Worm (Caenorhabditis elegans) whole organism, mixed stage, embryonic: ENCODE measurements around the gene ced-6.

Experiments used
- M03D4.4 ChIP-seq: sonication (generic microtip); optimal IDR thresholded peaks from 2 replicates; lab custom pipeline; 2017; ENCODE audit warnings: mild to moderate bottlenecking, missing genetic modification characterization, missing compliant biosample characterization
- blmp-1 ChIP-seq: fragments of 150-350 bp; optimal IDR thresholded peaks from 2 replicates; lab custom pipeline; 2014; ENCODE audit warnings: missing biosample characterization, missing genetic modification characterization
- ceh-39 ChIP-seq: fragments of 150-350 bp; optimal IDR thresholded peaks from 2 replicates; lab custom pipeline; 2014; ENCODE audit warnings: missing biosample characterization, missing genetic modification characterization
- ceh-43 ChIP-seq: fragments of 200-800 bp; sonication (Bioruptor generic); optimal IDR thresholded peaks from 2 replicates; lab custom pipeline; 2018; ENCODE audit warnings: mild to moderate bottlenecking, missing genetic modification characterization, moderate library complexity, missing compliant biosample characterization
- ceh-83 ChIP-seq: fragments of 200-800 bp; sonication (Bioruptor generic); optimal IDR thresholded peaks from 2 replicates; lab custom pipeline; 2018; ENCODE audit warnings: mild to moderate bottlenecking, missing genetic modification characterization, missing compliant biosample characterization
- ces-1 ChIP-seq: fragments of 150-350 bp; optimal IDR thresholded peaks from 2 replicates; lab custom pipeline; 2014; ENCODE audit warnings: missing biosample characterization, missing genetic modification reagents, missing genetic modification characterization
- cnd-1 ChIP-seq: fragments of 200-800 bp; sonication (Bioruptor generic); optimal IDR thresholded peaks from 2 replicates; lab custom pipeline; 2018; ENCODE audit warnings: mild to moderate bottlenecking, missing genetic modification characterization, missing compliant biosample characterization
- drap-1 ChIP-seq: fragments of 200-800 bp; sonication (Bioruptor generic); optimal IDR thresholded peaks from 3 replicates; lab custom pipeline; 2018; ENCODE audit warnings: mild to moderate bottlenecking, missing genetic modification characterization, missing compliant biosample characterization
- elt-1 ChIP-seq: sonication (generic microtip); optimal IDR thresholded peaks from 2 replicates; lab custom pipeline; 2017; ENCODE audit warnings: missing genetic modification characterization, mild to moderate bottlenecking, missing compliant biosample characterization, antibody characterized with exemption, moderate library complexity, borderline replicate concordance; ENCODE audit not compliant: insufficient read depth
- elt-3 ChIP-seq: fragments of 150-350 bp; optimal IDR thresholded peaks from 2 replicates; lab custom pipeline; 2014; ENCODE audit warnings: missing biosample characterization, missing genetic modification characterization
- flh-1 ChIP-seq: fragments of 200-800 bp; sonication (Bioruptor generic); optimal IDR thresholded peaks from 2 replicates; lab custom pipeline; 2018; ENCODE audit warnings: mild to moderate bottlenecking, missing genetic modification characterization, moderate library complexity, missing compliant biosample characterization
- ham-2 ChIP-seq: fragments of 200-800 bp; sonication (Bioruptor generic); optimal IDR thresholded peaks from 2 replicates; lab custom pipeline; 2018; ENCODE audit warnings: mild to moderate bottlenecking, missing genetic modification characterization, missing compliant biosample characterization
- hlh-1 ChIP-seq: fragments of 150-350 bp; optimal IDR thresholded peaks from 2 replicates; lab custom pipeline; 2014; ENCODE audit warnings: missing biosample characterization, missing genetic modification reagents, missing genetic modification characterization
- lin-13 ChIP-seq: fragments of 150-350 bp; optimal IDR thresholded peaks from 2 replicates; lab custom pipeline; 2014; ENCODE audit warnings: missing biosample characterization, missing genetic modification characterization
- lin-32 ChIP-seq: fragments of 200-800 bp; sonication (Bioruptor generic); optimal IDR thresholded peaks from 2 replicates; lab custom pipeline; 2018; ENCODE audit warnings: mild to moderate bottlenecking, missing genetic modification characterization, missing compliant biosample characterization
- lsy-2 ChIP-seq: fragments of 150-350 bp; optimal IDR thresholded peaks from 2 replicates; lab custom pipeline; 2014; ENCODE audit warnings: missing biosample characterization, missing genetic modification characterization
- mab-5 ChIP-seq: fragments of 150-350 bp; optimal IDR thresholded peaks from 2 replicates; lab custom pipeline; 2014; ENCODE audit warnings: missing biosample characterization, missing genetic modification characterization
- mep-1 ChIP-seq: fragments of 150-350 bp; optimal IDR thresholded peaks from 2 replicates; lab custom pipeline; 2017; ENCODE audit warnings: missing biosample characterization, missing genetic modification reagents, missing genetic modification characterization, inconsistent platforms
- mls-2 ChIP-seq: sonication (generic microtip); optimal IDR thresholded peaks from 2 replicates; lab custom pipeline; 2016; ENCODE audit warnings: mild to moderate bottlenecking, missing genetic modification characterization, moderate library complexity, missing compliant biosample characterization
- nhr-12 ChIP-seq: fragments of 150-350 bp; optimal IDR thresholded peaks from 2 replicates; lab custom pipeline; 2014; ENCODE audit warnings: missing biosample characterization, missing genetic modification characterization
- nhr-2 ChIP-seq: fragments of 150-350 bp; optimal IDR thresholded peaks from 2 replicates; lab custom pipeline; 2014; ENCODE audit warnings: missing biosample characterization, missing genetic modification characterization
- nhr-237 ChIP-seq: fragments of 150-350 bp; optimal IDR thresholded peaks from 2 replicates; lab custom pipeline; 2014; ENCODE audit warnings: missing biosample characterization, missing genetic modification characterization
- nhr-28 ChIP-seq: fragments of 150-350 bp; optimal IDR thresholded peaks from 2 replicates; lab custom pipeline; 2014; ENCODE audit warnings: missing biosample characterization, missing genetic modification characterization
- nhr-76 ChIP-seq: sonication (generic microtip); optimal IDR thresholded peaks from 2 replicates; lab custom pipeline; 2017; ENCODE audit warnings: missing biosample characterization, missing genetic modification characterization
- pha-4 ChIP-seq: fragments of 150-350 bp; optimal IDR thresholded peaks from 2 replicates; lab custom pipeline; 2018; ENCODE audit warnings: missing biosample characterization, missing genetic modification reagents, missing genetic modification characterization
- sem-2 ChIP-seq: fragments of 200-800 bp; sonication (Bioruptor generic); optimal IDR thresholded peaks from 2 replicates; lab custom pipeline; 2018; ENCODE audit warnings: mild to moderate bottlenecking, missing genetic modification characterization, missing compliant biosample characterization
- snpc-4 ChIP-seq: fragments of 150-350 bp; optimal IDR thresholded peaks from 2 replicates; lab custom pipeline; 2014; ENCODE audit warnings: missing biosample characterization, missing genetic modification characterization
- sptf-1 ChIP-seq: sonication (generic microtip); optimal IDR thresholded peaks from 2 replicates; lab custom pipeline; 2017; ENCODE audit warnings: mild to moderate bottlenecking, missing genetic modification characterization, moderate library complexity, missing compliant biosample characterization
- tbx-8 ChIP-seq: fragments of 200-800 bp; sonication (Bioruptor generic); optimal IDR thresholded peaks from 2 replicates; lab custom pipeline; 2018; ENCODE audit warnings: mild to moderate bottlenecking, missing genetic modification characterization, moderate library complexity, missing compliant biosample characterization
- unc-120 ChIP-seq: sonication (generic microtip); optimal IDR thresholded peaks from 2 replicates; lab custom pipeline; 2017; ENCODE audit warnings: missing genetic modification characterization, missing compliant biosample characterization; ENCODE audit not compliant: poor library complexity, severe bottlenecking
- unc-39 ChIP-seq: fragments of 150-350 bp; optimal IDR thresholded peaks from 2 replicates; lab custom pipeline; 2014; ENCODE audit warnings: missing biosample characterization, missing genetic modification characterization
- unc-62 ChIP-seq: fragments of 150-350 bp; optimal IDR thresholded peaks from 2 replicates; lab custom pipeline; 2014; ENCODE audit warnings: missing biosample characterization, missing genetic modification reagents, missing genetic modification characterization
- zip-8 ChIP-seq: fragments of 150-350 bp; optimal IDR thresholded peaks from 2 replicates; lab custom pipeline; 2014; ENCODE audit warnings: missing biosample characterization, missing genetic modification characterization
- ztf-11 ChIP-seq: fragments of 150-350 bp; optimal IDR thresholded peaks from 2 replicates; lab custom pipeline; 2014; ENCODE audit warnings: missing biosample characterization, missing genetic modification characterization

ced-6 gene

DNA sequence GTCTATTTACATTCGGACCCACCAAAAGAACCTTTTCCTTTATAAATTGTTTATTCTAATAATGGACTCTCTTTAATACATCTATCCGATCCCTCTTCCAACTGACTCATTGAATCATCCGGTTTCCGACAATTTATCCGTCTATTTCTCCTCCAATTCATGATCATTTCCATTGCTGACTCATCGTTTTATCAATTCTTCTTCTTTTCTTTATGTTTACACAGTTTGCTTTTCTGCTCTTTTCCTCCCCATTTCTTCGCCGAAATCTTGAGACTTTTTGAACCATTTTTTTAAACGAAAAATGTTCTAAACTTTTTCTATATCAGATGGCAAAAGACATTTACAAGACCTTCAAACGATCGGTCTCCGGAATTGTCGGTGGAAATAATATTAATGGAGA is at the start of gene ced-6:
TSS of gene ced-6 (plus strand) at position 327 of the 400 bp plus-strand sequence.
- TF ChIP-seq mep-1 (no peak), sptf-1 (no peak), unc-120 (tag; lab: Kevin White, UChicago) (no peak), unc-62 (GFP tag; lab: Kevin White, UChicago) (no peak), nhr-237 (tag; lab: Kevin White, UChicago) (no peak), ces-1 (no peak), drap-1 (GFP tag; lab: Kevin White, UChicago) (no peak), sem-2 (GFP tag; lab: Kevin White, UChicago) (no peak), unc-39 (tag; lab: Kevin White, UChicago) (no peak), blmp-1 (no peak), nhr-2 (tag; lab: Kevin White, UChicago) (no peak), flh-1 (GFP tag; lab: Kevin White, UChicago) (no peak), mls-2 (tag; lab: Kevin White, UChicago) (no peak), nhr-76 (no peak), ham-2 (GFP tag; lab: Kevin White, UChicago) (no peak), elt-1 (tag; lab: Kevin White, UChicago) (no peak), ceh-43 (GFP tag; lab: Kevin White, UChicago) (no peak), pha-4 (no peak)
- TF ChIP-seq, all 35 proteins: peak for 0

- TF ChIP-seq cnd-1 (tag; lab: Kevin White, UChicago) (no peak), unc-120 (tag; lab: Kevin White, UChicago) (no peak), hlh-1 (no peak)
Measured at ce11 chrIII:5546309-5546708, 49.3 kb upstream of the ced-6 start.

ce11 chrIII:5546730-5547129 is 48.8 kb upstream of the ced-6 start, which contains the start of gene F09F7.5:
TSS of gene F09F7.5 (plus strand) at chrIII:5546987.
- TF ChIP-seq sem-2 (GFP tag; lab: Kevin White, UChicago) (no peak), flh-1 (GFP tag; lab: Kevin White, UChicago) (no peak), mls-2 (tag; lab: Kevin White, UChicago) (no peak), nhr-237 (tag; lab: Kevin White, UChicago) (no peak)

ce11 chrIII:5550193-5550592 is 45.4 kb upstream of the ced-6 start:
- TF ChIP-seq drap-1 (GFP tag; lab: Kevin White, UChicago) (no peak), ceh-39 (tag; lab: Kevin White, UChicago) (no peak), tbx-8 (GFP tag; lab: Kevin White, UChicago) (no peak), cnd-1 (tag; lab: Kevin White, UChicago) (no peak), sem-2 (GFP tag; lab: Kevin White, UChicago) (no peak), M03D4.4 (tag; lab: Kevin White, UChicago) (no peak), elt-1 (tag; lab: Kevin White, UChicago) (no peak), ces-1 (no peak), lin-32 (GFP tag; lab: Kevin White, UChicago) (no peak), mab-5 (tag; lab: Kevin White, UChicago) (no peak), nhr-2 (tag; lab: Kevin White, UChicago) (no peak), nhr-12 (tag; lab: Kevin White, UChicago) (no peak), unc-62 (GFP tag; lab: Kevin White, UChicago) (no peak), nhr-76 (no peak), snpc-4 (tag; lab: Kevin White, UChicago) (no peak), hlh-1 (no peak), unc-39 (tag; lab: Kevin White, UChicago) (no peak), ztf-11 (tag; lab: Kevin White, UChicago) (no peak), flh-1 (GFP tag; lab: Kevin White, UChicago) (no peak)

- TF ChIP-seq M03D4.4 (tag; lab: Kevin White, UChicago) (no peak), nhr-2 (tag; lab: Kevin White, UChicago) (no peak), unc-39 (tag; lab: Kevin White, UChicago) (no peak), drap-1 (GFP tag; lab: Kevin White, UChicago) (no peak), tbx-8 (GFP tag; lab: Kevin White, UChicago) (no peak), lsy-2 (no peak), elt-3 (tag; lab: Kevin White, UChicago) (no peak), sem-2 (GFP tag; lab: Kevin White, UChicago) (no peak), cnd-1 (tag; lab: Kevin White, UChicago) (no peak), lin-13 (tag; lab: Kevin White, UChicago) (no peak), nhr-76 (no peak), nhr-12 (tag; lab: Kevin White, UChicago) (no peak), ceh-39 (tag; lab: Kevin White, UChicago) (no peak), zip-8 (no peak), nhr-28 (no peak), sptf-1 (no peak), ceh-83 (no peak)
Measured at ce11 chrIII:5550844-5551243, 44.7 kb upstream of the ced-6 start.
